Worm (Caenorhabditis elegans) whole organism, L3 larva: Measurements from ENCODE around the gene T22E5.1.

Experiments used
- R02D3.7 ChIP-seq: fragments of 150-350 bp; optimal IDR thresholded peaks from 2 replicates; lab custom pipeline; 2014; ENCODE audit warnings: missing biosample characterization, missing genetic modification characterization
- ZK546.5 ChIP-seq: sonication (generic microtip); optimal IDR thresholded peaks from 2 replicates; lab custom pipeline; 2017; ENCODE audit warnings: missing biosample characterization, missing genetic modification characterization
- aly-2 ChIP-seq: fragments of 150-350 bp; optimal IDR thresholded peaks from 2 replicates; lab custom pipeline; 2014; ENCODE audit warnings: missing biosample characterization, missing genetic modification characterization
- ceh-16 ChIP-seq: sonication (generic microtip); optimal IDR thresholded peaks from 2 replicates; lab custom pipeline; 2017; ENCODE audit warnings: missing biosample characterization, missing genetic modification characterization
- ceh-28 ChIP-seq: fragments of 150-350 bp; optimal IDR thresholded peaks from 2 replicates; lab custom pipeline; 2014; ENCODE audit warnings: missing biosample characterization, missing genetic modification reagents, missing genetic modification characterization
- ceh-82 ChIP-seq: fragments of 150-350 bp; optimal IDR thresholded peaks from 2 replicates; lab custom pipeline; 2014; ENCODE audit warnings: missing biosample characterization, missing genetic modification characterization
- ceh-9 ChIP-seq: sonication (generic microtip); optimal IDR thresholded peaks from 2 replicates; lab custom pipeline; 2018; ENCODE audit warnings: missing biosample characterization, missing genetic modification characterization
- daf-12 ChIP-seq: fragments of 150-350 bp; optimal IDR thresholded peaks from 2 replicates; lab custom pipeline; 2014; ENCODE audit warnings: missing biosample characterization, missing genetic modification reagents, missing genetic modification characterization
- egl-5 ChIP-seq: fragments of 150-350 bp; optimal IDR thresholded peaks from 2 replicates; lab custom pipeline; 2017; ENCODE audit warnings: missing biosample characterization, missing genetic modification reagents, missing genetic modification characterization, inconsistent platforms
- elt-1 ChIP-seq: fragments of 150-350 bp; optimal IDR thresholded peaks from 2 replicates; lab custom pipeline; 2014; ENCODE audit warnings: missing biosample characterization, missing genetic modification characterization
- elt-3 ChIP-seq, 3 experiments: fragments of 150-350 bp in 1 of 3; sonication (generic microtip) in 2 of 3; optimal IDR thresholded peaks; 2 replicates in 2 of 3; 4 replicates in 1 of 3; lab custom pipeline; 2014 to 2017; ENCODE audit warnings: missing biosample characterization in 3 of 3, missing genetic modification characterization in 3 of 3
- eor-1 ChIP-seq, 2 experiments: fragments of 150-350 bp; optimal IDR thresholded peaks; 2 replicates each; lab custom pipeline; 2014 to 2018; ENCODE audit warnings: missing biosample characterization in 2 of 2, missing genetic modification characterization in 2 of 2
- fkh-10 ChIP-seq: sonication (generic microtip); optimal IDR thresholded peaks from 2 replicates; lab custom pipeline; 2017; ENCODE audit warnings: missing biosample characterization, missing genetic modification reagents, missing genetic modification characterization
- fkh-2 ChIP-seq: fragments of 150-350 bp; optimal IDR thresholded peaks from 2 replicates; lab custom pipeline; 2014; ENCODE audit warnings: missing biosample characterization, missing genetic modification reagents, missing genetic modification characterization
- hmg-11 ChIP-seq: sonication (generic microtip); optimal IDR thresholded peaks from 2 replicates; lab custom pipeline; 2016; ENCODE audit warnings: missing genetic modification characterization, missing compliant biosample characterization
- jun-1 ChIP-seq: fragments of 150-350 bp; optimal IDR thresholded peaks from 2 replicates; lab custom pipeline; 2014; ENCODE audit warnings: missing biosample characterization, missing genetic modification reagents, missing genetic modification characterization
- mdl-1 ChIP-seq: fragments of 150-350 bp; optimal IDR thresholded peaks from 2 replicates; lab custom pipeline; 2014; ENCODE audit warnings: missing biosample characterization, missing genetic modification characterization
- mml-1 ChIP-seq: fragments of 150-350 bp; sonication (generic microtip); optimal IDR thresholded peaks from 3 replicates; lab custom pipeline; 2014; ENCODE audit warnings: missing biosample characterization, missing genetic modification characterization
- nfya-1 ChIP-seq: sonication (generic microtip); optimal IDR thresholded peaks from 2 replicates; lab custom pipeline; 2017; ENCODE audit warnings: missing genetic modification characterization, mild to moderate bottlenecking, missing compliant biosample characterization, antibody characterized with exemption, moderate library complexity; ENCODE audit not compliant: insufficient read depth
- nhr-11 ChIP-seq: fragments of 150-350 bp; optimal IDR thresholded peaks from 2 replicates; lab custom pipeline; 2014; ENCODE audit warnings: missing biosample characterization, missing genetic modification characterization
- nhr-12 ChIP-seq: fragments of 150-350 bp; optimal IDR thresholded peaks from 2 replicates; lab custom pipeline; 2014; ENCODE audit warnings: missing biosample characterization, missing genetic modification characterization
- nhr-23 ChIP-seq: fragments of 150-350 bp; optimal IDR thresholded peaks from 2 replicates; lab custom pipeline; 2014; ENCODE audit warnings: missing biosample characterization, missing genetic modification reagents, missing genetic modification characterization
- nhr-237 ChIP-seq: fragments of 150-350 bp; optimal IDR thresholded peaks from 2 replicates; lab custom pipeline; 2014; ENCODE audit warnings: missing biosample characterization, missing genetic modification characterization
- nhr-25 ChIP-seq: sonication (generic microtip); optimal IDR thresholded peaks from 2 replicates; lab custom pipeline; 2017; ENCODE audit warnings: missing biosample characterization, missing genetic modification characterization
- nhr-28 ChIP-seq: fragments of 150-350 bp; optimal IDR thresholded peaks from 2 replicates; lab custom pipeline; 2014; ENCODE audit warnings: missing biosample characterization, missing genetic modification characterization
- nhr-43 ChIP-seq: sonication (generic microtip); optimal IDR thresholded peaks from 2 replicates; lab custom pipeline; 2016; ENCODE audit warnings: mild to moderate bottlenecking, missing genetic modification characterization, missing compliant biosample characterization; ENCODE audit not compliant: poor library complexity, severe bottlenecking
- nhr-67 ChIP-seq: fragments of 150-350 bp; optimal IDR thresholded peaks from 2 replicates; lab custom pipeline; 2014; ENCODE audit warnings: missing biosample characterization, missing genetic modification characterization
- nhr-76 ChIP-seq: fragments of 150-350 bp; sonication (generic microtip); optimal IDR thresholded peaks from 5 replicates; lab custom pipeline; 2014; ENCODE audit warnings: missing biosample characterization, missing genetic modification characterization
- nhr-77 ChIP-seq: fragments of 150-350 bp; optimal IDR thresholded peaks from 2 replicates; lab custom pipeline; 2014; ENCODE audit warnings: missing biosample characterization, missing genetic modification characterization
- pha-4 ChIP-seq: fragments of 150-350 bp; optimal IDR thresholded peaks from 2 replicates; lab custom pipeline; 2014; ENCODE audit warnings: missing biosample characterization, missing genetic modification reagents, missing genetic modification characterization
- pqm-1 ChIP-seq: fragments of 150-350 bp; optimal IDR thresholded peaks from 2 replicates; lab custom pipeline; 2017; ENCODE audit warnings: missing biosample characterization, missing genetic modification characterization, inconsistent platforms
- sea-2 ChIP-seq: fragments of 150-350 bp; sonication (generic microtip); optimal IDR thresholded peaks from 4 replicates; lab custom pipeline; 2014; ENCODE audit warnings: missing biosample characterization, missing genetic modification reagents, missing genetic modification characterization
- snpc-4 ChIP-seq: fragments of 150-350 bp; optimal IDR thresholded peaks from 2 replicates; lab custom pipeline; 2014; ENCODE audit warnings: missing biosample characterization, missing genetic modification characterization
- tbx-2 ChIP-seq: sonication (generic microtip); optimal IDR thresholded peaks from 2 replicates; lab custom pipeline; 2016; ENCODE audit warnings: mild to moderate bottlenecking, missing genetic modification characterization, missing compliant biosample characterization
- unc-39 ChIP-seq: sonication (generic microtip); optimal IDR thresholded peaks from 4 replicates; lab custom pipeline; 2017; ENCODE audit warnings: missing biosample characterization, missing genetic modification characterization
- unc-62 ChIP-seq: fragments of 150-350 bp; sonication (generic microtip); optimal IDR thresholded peaks from 4 replicates; lab custom pipeline; 2014; ENCODE audit warnings: missing biosample characterization, missing genetic modification reagents, missing genetic modification characterization
- zag-1 ChIP-seq: fragments of 150-350 bp; optimal IDR thresholded peaks from 2 replicates; lab custom pipeline; 2014; ENCODE audit warnings: missing biosample characterization, missing genetic modification characterization
- ztf-4 ChIP-seq: fragments of 150-350 bp; optimal IDR thresholded peaks from 2 replicates; lab custom pipeline; 2014; ENCODE audit warnings: missing biosample characterization, missing genetic modification characterization

T22E5.1 gene

DNA sequence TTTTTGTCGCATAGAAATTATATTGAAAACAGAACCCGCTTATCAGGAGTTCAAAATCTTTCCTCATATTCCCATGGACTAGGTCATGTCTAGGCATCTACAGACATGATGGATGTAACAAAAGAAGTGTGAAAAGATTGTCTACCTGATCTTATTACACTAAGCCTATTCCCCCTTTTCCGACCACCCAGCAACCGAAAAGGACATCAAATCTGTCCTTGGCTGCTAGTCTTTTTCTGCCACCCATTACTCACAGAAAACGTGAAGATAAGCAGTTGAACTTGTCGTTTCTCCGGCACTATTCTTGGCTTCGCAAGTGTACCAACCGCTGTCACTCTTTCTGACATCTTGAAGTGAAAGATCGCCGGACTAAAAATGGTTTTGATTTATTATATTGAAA is 29.7 kb upstream of the T22E5.1 start:
- TF ChIP-seq nhr-23 (tag; lab: Kevin White, UChicago), result peak; percentile 4
- peak; percentile 85 for TF ChIP-seq elt-1 (tag; lab: Kevin White, UChicago)
- TF ChIP-seq nhr-25 (tag; lab: Kevin White, UChicago), result peak; percentile 86
- TF ChIP-seq mml-1 (tag; lab: Kevin White, UChicago), result no peak
- TF ChIP-seq, all 47 proteins: peak for 3

ce11 chrX:6384537-6384936 is 28.1 kb upstream of the T22E5.1 start:
- TF ChIP-seq ceh-28 (tag; lab: Kevin White, UChicago) (no peak), elt-1 (tag; lab: Kevin White, UChicago) (peak; percentile 55)

- no peak for TF ChIP-seq daf-12
- TF ChIP-seq pqm-1 (tag; lab: Kevin White, UChicago), result no peak
- no peak for TF ChIP-seq tbx-2 (tag; lab: Kevin White, UChicago)
- no peak for TF ChIP-seq nhr-237 (tag; lab: Kevin White, UChicago)
- TF ChIP-seq snpc-4 (tag; lab: Kevin White, UChicago), result no peak
- no peak for TF ChIP-seq pha-4 (tag; lab: Kevin White, UChicago)
- no peak for TF ChIP-seq ztf-4
- TF ChIP-seq nhr-67, result no peak
- TF ChIP-seq nhr-23 (tag; lab: Kevin White, UChicago), result no peak
These were observed 27.5 kb upstream of the T22E5.1 start, which contains the start of gene igdb-3 for ce11 chrX:6385185-6385584. Gene igdb-3, plus strand, starts transcription at chrX:6385485.

DNA sequence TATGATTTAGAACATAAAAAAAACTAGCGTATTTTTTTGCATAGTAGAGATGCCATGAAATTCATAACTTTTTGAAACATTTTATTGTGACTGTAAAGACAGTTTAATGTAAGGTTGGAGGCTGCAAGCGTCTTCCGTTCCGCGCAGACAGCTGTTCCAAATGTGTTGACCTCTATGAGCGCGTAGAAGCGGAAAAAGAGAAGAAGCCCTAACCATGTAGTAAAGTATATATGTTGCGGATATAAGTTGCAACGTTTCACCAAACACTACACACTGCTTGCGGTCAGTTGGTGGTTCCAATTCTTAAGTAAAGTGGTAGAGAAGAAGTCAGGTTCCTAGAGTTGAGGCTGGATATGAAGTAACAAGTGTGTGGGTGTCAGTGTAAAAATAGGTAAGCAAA is 24.0 kb upstream of the T22E5.1 start:
- TF ChIP-seq nhr-77 (tag; lab: Kevin White, UChicago) (no peak), unc-62 (no peak), ceh-28 (tag; lab: Kevin White, UChicago) (no peak), snpc-4 (tag; lab: Kevin White, UChicago) (no peak), tbx-2 (tag; lab: Kevin White, UChicago) (no peak), ceh-9 (no peak), R02D3.7 (tag; lab: Kevin White, UChicago) (no peak), nhr-12 (tag; lab: Kevin White, UChicago) (no peak), daf-12 (no peak), nhr-23 (tag; lab: Kevin White, UChicago) (no peak), nhr-76 (tag; lab: Kevin White, UChicago) (no peak), zag-1 (tag; lab: Kevin White, UChicago) (no peak), elt-1 (tag; lab: Kevin White, UChicago) (no peak), hmg-11 (tag; lab: Kevin White, UChicago) (no peak), aly-2 (tag; lab: Kevin White, UChicago) (no peak), nhr-25 (tag; lab: Kevin White, UChicago) (no peak), egl-5 (tag; lab: Kevin White, UChicago) (no peak), sea-2 (GFP tag; lab: Kevin White, UChicago) (no peak)
- TF ChIP-seq, all 47 proteins: peak for 0

DNA sequence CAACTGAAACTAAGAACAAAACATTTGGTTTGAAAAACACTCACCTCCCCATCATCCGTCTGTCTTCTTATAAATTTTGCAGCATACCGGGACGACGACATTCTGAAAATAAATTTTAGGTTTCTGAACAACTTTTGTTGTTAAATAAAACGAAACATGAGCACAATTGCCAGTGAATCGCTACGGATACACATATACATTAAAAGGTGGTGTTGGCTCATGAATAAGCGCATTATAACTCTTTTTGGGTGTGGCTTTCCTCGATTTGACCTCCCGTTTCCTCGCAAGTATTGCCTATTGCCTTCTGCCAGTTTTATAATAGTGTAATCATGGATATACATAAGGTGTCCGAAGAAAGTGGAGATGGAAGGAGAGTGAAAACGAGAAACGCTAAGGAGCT is 21.2 kb upstream of the T22E5.1 start, which contains the start of gene igcm-2:
Gene igcm-2, minus strand, starts transcription at position 101 of the 400 bp plus-strand sequence.
- no peak for TF ChIP-seq pha-4 (tag; lab: Kevin White, UChicago)
- TF ChIP-seq unc-39 (tag; lab: Kevin White, UChicago), result no peak
- no peak for TF ChIP-seq ceh-16 (tag; lab: Kevin White, UChicago)

DNA sequence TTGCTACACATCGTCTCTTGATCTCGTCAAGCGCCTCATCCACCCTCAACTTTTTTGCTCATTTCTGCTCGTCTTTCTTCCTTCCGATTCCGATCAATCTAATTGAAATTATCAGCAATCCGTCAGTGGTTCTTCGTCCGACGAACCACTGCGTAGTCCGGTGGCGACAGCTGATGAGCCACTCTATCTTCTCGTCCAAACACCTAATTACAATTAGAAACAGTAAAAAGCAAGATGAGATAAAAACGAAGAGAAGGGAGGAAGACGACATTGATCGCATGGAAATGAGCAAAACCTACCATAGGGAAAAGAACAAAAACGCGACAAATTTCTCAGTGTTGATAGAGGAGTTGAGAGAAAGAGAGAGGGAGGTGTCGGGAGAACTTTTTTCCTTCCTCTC is 13.2 kb upstream of the T22E5.1 start:
- TF ChIP-seq tbx-2 (tag; lab: Kevin White, UChicago) (no peak), nfya-1 (tag; lab: Kevin White, UChicago) (peak; percentile 10)

DNA sequence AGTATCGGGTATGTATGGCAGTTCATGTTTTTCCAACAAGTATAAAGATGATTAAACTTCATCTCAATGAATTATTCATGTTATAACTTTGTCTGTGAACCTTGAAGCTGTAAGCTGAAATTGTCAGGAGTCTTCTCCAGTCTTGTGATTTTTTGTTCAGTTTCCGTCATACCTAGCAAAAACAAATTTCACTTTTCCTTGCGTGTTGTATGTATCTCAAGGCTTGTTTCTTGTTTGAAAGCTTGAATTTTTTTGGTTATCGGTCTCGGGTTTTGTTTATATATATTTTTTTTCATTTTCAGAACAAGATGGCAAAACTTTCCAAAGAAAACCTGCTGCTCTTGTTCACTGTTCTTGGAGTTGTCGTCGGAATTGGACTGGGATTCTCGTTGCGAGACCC is 9.6 kb upstream of the T22E5.1 start, which contains the start of gene glt-4:
Gene glt-4, plus strand, starts transcription at position 301 of the 400 bp plus-strand sequence.
- TF ChIP-seq ztf-4 (no peak), mdl-1 (tag; lab: Kevin White, UChicago) (no peak), elt-1 (tag; lab: Kevin White, UChicago) (no peak), fkh-10 (GFP tag; lab: Kevin White, UChicago) (no peak), ceh-16 (tag; lab: Kevin White, UChicago) (no peak), snpc-4 (tag; lab: Kevin White, UChicago) (no peak), eor-1 (tag; optimal IDR thresholded peaks at IDR 0.05; lab: Kevin White, UChicago) (no peak), ceh-28 (tag; lab: Kevin White, UChicago) (no peak), fkh-2 (tag; lab: Kevin White, UChicago) (no peak), tbx-2 (tag; lab: Kevin White, UChicago) (no peak), ZK546.5 (tag; lab: Kevin White, UChicago) (no peak), ceh-82 (tag; lab: Kevin White, UChicago) (no peak), nhr-11 (tag; lab: Kevin White, UChicago) (no peak), nhr-43 (tag; lab: Kevin White, UChicago) (no peak), elt-3 (tag; optimal IDR thresholded peaks at IDR 0.05; lab: Kevin White, UChicago) (no peak), nhr-25 (tag; lab: Kevin White, UChicago) (no peak), nhr-28 (tag; lab: Kevin White, UChicago) (no peak), jun-1 (tag; lab: Kevin White, UChicago) (no peak), mml-1 (tag; lab: Kevin White, UChicago) (no peak)
